Fruit fly (Drosophila melanogaster): ENCODE results near the gene CG7059.

Gene CG7059

dm6 chr3R:22397068-22397700, 7.6 kb downstream of the CG7059 start (continued):
- TF ChIP-seq CG9817 (tag; optimal IDR thresholded peaks at IDR 0.05) (no peak), B-H2 (GFP tag; optimal IDR thresholded peaks at IDR 0.05) (no peak), gem (tag; optimal IDR thresholded peaks at IDR 0.05) (no peak), sna (GFP tag; IDR thresholded peaks at IDR 0.05; ENCODE audit: partially characterized antibody) (peak; percentile 62; the same call in 1 of the 2 replicates), Ssrp (tag; optimal IDR thresholded peaks at IDR 0.05) (no peak), CG10267 (tag; optimal IDR thresholded peaks at IDR 0.05) (no peak), CG14710 (tag; optimal IDR thresholded peaks at IDR 0.05) (peak; percentile 5), slou (GFP tag; optimal IDR thresholded peaks at IDR 0.05) (no peak), CG9727 (GFP tag; optimal IDR thresholded peaks at IDR 0.05) (no peak), CG3163 (GFP tag; optimal IDR thresholded peaks at IDR 0.05) (no peak), Taf1 (GFP tag; IDR thresholded peaks at IDR 0.05) (no peak), CG7786 (GFP tag; optimal IDR thresholded peaks at IDR 0.05) (no peak), ind (GFP tag; optimal IDR thresholded peaks at IDR 0.05) (no peak), CG8478 (optimal IDR thresholded peaks at IDR 0.05) (peak; percentile 81), CG34224 (GFP tag; IDR thresholded peaks at IDR 0.05; ENCODE audit: partially characterized antibody) (peak; percentile 55; the same call in 2 of the 3 replicates), CG3065 (GFP tag; optimal IDR thresholded peaks at IDR 0.05) (no peak), CG10274 (GFP tag; optimal IDR thresholded peaks at IDR 0.05) (no peak), lbe (GFP tag; optimal IDR thresholded peaks at IDR 0.05) (no peak), sens (GFP tag) (peak; percentile 68), slbo (GFP tag; IDR thresholded peaks at IDR 0.05) (no peak), zfh1 (GFP tag; IDR thresholded peaks at IDR 0.05) (no peak), CG15011 (GFP tag; optimal IDR thresholded peaks at IDR 0.05) (no peak), CG10431 (GFP tag; optimal IDR thresholded peaks at IDR 0.05) (peak; percentile 53), Fer3 (tag; optimal IDR thresholded peaks at IDR 0.05) (no peak), Abd-B (GFP tag; optimal IDR thresholded peaks at IDR 0.05) (no peak), croc (GFP tag; conservative IDR thresholded peaks at IDR 0.05) (no peak), CG30403 (GFP tag; optimal IDR thresholded peaks at IDR 0.05) (no peak), CG2120 (GFP tag; optimal IDR thresholded peaks at IDR 0.05) (no peak), Chrac-16 (GFP tag; optimal IDR thresholded peaks at IDR 0.05) (no peak), CG6272 (GFP tag; IDR thresholded peaks at IDR 0.05) (no peak), disco-r (GFP tag; optimal IDR thresholded peaks at IDR 0.05) (no peak), dysf (GFP tag; IDR thresholded peaks at IDR 0.05) (no peak), dm (GFP tag; optimal IDR thresholded peaks at IDR 0.05) (no peak), CG12769 (tag; optimal IDR thresholded peaks at IDR 0.05) (no peak), CG11723 (GFP tag; optimal IDR thresholded peaks at IDR 0.05) (no peak), ase (GFP tag; IDR thresholded peaks at IDR 0.05) (no peak), mld (GFP tag; IDR thresholded peaks at IDR 0.05; ENCODE audit: partially characterized antibody) (peak; percentile 93), Stat92E (GFP tag; optimal IDR thresholded peaks at IDR 0.05) (peak in 1 of 3 experiments; percentile 73), tna (GFP tag; IDR thresholded peaks at IDR 0.05; ENCODE audit: partially characterized antibody) (peak; percentile 81), shn (GFP tag; optimal IDR thresholded peaks at IDR 0.05) (no peak), Nf-YB (GFP tag; optimal IDR thresholded peaks at IDR 0.05) (no peak), Hsf (GFP tag; optimal IDR thresholded peaks at IDR 0.05) (no peak), gro (GFP tag; optimal IDR thresholded peaks at IDR 0.05) (no peak), CG4360 (GFP tag; IDR thresholded peaks at IDR 0.05) (0 out of 2 replicates have a peak, but pooled peaks have one; percentile 16), hkb (optimal IDR thresholded peaks at IDR 0.05) (peak; percentile 55), hkb (GFP tag; IDR thresholded peaks at IDR 0.05) (no peak), B-H1 (GFP tag; IDR thresholded peaks at IDR 0.05) (no peak), amos (GFP tag; IDR thresholded peaks at IDR 0.05; ENCODE audit: partially characterized antibody) (peak; percentile 77), Sin3A (optimal IDR thresholded peaks at IDR 0.05) (no peak), Bdp1 (GFP tag; optimal IDR thresholded peaks at IDR 0.05) (peak; percentile 100), emc (GFP tag; optimal IDR thresholded peaks at IDR 0.05) (no peak), stc (GFP tag; IDR thresholded peaks at IDR 0.05) (no peak)
